Worm (Caenorhabditis elegans): ENCODE data around the gene gbb-2.

DNA sequence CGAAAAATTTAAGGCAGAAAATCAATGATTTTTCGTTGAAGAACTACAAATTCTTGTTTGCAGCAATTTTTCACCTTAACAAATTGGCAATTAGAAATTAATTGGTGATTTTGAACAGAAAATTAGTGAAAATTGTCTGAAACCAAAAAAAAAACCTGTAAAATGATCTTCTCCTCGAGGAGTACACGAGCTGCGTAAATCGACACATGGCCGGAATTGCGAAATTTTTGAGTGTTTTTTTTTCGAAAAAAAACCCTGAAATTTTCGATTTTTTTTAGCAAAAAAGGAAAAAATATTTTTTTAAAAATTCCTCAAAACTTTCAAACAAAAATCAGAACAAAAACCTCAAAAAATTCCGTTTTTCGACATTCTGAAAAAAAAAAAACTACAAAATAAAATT lies 45.0 kb upstream of the gbb-2 start:
- TF ChIP-seq ceh-34 (tag; optimal IDR thresholded peaks at IDR 0.05) (no peak), pag-3 (tag; optimal IDR thresholded peaks at IDR 0.05; ENCODE audit: borderline replicate concordance) (no peak), sdc-2 (tag; optimal IDR thresholded peaks at IDR 0.05) (no peak), ama-1 (optimal IDR thresholded peaks at IDR 0.05) (no peak), pha-4 (tag; optimal IDR thresholded peaks at IDR 0.05) (no peak), ceh-6 (GFP tag; optimal IDR thresholded peaks at IDR 0.05) (no peak), pqm-1 (tag; optimal IDR thresholded peaks at IDR 0.05) (no peak)
